Worm (Caenorhabditis elegans): ENCODE data around the gene ZK402.1.

DNA sequence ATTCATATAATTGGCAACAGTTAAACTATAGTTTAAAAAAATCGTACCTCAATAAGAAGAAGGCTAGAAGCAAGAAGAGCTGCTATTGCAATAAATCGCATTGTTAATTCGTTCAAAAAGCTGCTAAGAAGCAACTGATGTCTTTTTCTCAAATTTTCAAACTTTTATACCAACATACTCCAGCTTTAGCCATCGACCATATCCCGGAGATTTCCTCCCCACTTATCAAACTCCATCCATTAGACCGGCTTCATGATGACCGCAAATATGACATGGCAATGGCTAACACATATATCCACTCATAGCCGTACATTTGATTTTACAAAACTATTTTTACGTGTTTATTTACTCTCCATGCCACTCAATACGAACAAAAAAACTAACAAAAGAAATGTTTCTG is 6.5 kb downstream of the ZK402.1 start, which contains the start of gene abu-2:
- TF ChIP-seq sptf-1 (tag; optimal IDR thresholded peaks at IDR 0.05) (no peak), lir-3 (tag; optimal IDR thresholded peaks at IDR 0.05; ENCODE audit: poor library complexity) (no peak), lsy-2 (tag; optimal IDR thresholded peaks at IDR 0.05) (no peak), fkh-4 (tag; optimal IDR thresholded peaks at IDR 0.05; ENCODE audit: borderline replicate concordance) (no peak), nhr-237 (tag; optimal IDR thresholded peaks at IDR 0.05) (no peak), nhr-90 (tag; optimal IDR thresholded peaks at IDR 0.05; ENCODE audit: poor library complexity) (no peak), egl-27 (tag; optimal IDR thresholded peaks at IDR 0.05) (no peak), zag-1 (tag; optimal IDR thresholded peaks at IDR 0.05) (no peak), aha-1 (tag; optimal IDR thresholded peaks at IDR 0.05) (no peak)

All from whole organism, L1 larva.